Fruit fly (Drosophila melanogaster): ENCODE data around the gene Blos4.

The Blos4 gene

DNA sequence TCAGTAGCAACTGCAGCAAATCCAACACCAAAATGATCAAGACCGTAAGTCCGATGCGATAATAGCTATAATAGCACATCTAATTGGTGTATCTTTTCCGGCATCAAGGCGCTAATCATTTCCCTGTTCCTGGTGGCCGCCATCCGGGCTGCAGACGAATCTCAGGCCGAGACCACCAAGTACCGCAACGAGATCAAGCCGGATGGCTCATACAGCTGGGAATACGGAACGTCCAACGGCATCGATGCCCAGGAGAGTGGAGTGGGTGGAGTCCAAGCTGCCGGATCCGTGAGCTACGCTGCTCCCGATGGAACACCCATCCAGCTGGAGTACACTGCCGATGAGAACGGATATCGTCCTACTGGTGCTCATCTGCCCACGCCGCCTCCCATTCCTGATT lies 15.3 kb downstream of the Blos4 start, which contains the start of gene Cpr67Fb:
Gene Cpr67Fb (plus strand): TSS at position 15 of the 400 bp plus-strand sequence.
- TF ChIP-seq fd96Ca (GFP tag; IDR thresholded peaks at IDR 0.05) (no peak), rn (GFP tag; IDR thresholded peaks at IDR 0.05) (no peak), CG13204 (GFP tag; optimal IDR thresholded peaks at IDR 0.05) (no peak), CG15710 (tag; optimal IDR thresholded peaks at IDR 0.05) (no peak), D1 (tag; optimal IDR thresholded peaks at IDR 0.05) (no peak)

DNA sequence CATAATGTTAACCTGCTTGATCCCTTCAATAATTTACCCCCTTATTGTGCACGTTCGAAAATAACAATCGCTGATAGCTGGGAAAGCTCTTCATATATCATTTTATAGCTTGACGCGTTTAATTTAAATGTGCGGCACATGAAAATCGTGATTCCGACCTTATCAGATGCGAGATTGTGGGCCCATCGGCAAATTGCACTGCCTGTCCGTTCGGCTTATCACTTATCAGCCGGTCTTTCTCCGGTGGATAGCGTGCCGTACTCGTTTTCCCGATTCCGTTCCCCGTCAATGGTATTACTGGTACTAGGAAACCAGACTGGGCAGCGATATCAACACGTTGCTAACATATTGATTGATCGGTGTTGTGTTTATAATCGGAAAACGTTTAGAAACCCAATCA lies 18.0 kb downstream of the Blos4 start:
- no peak for TF ChIP-seq rn (GFP tag; IDR thresholded peaks at IDR 0.05)
- no peak for TF ChIP-seq CG15710 (tag; optimal IDR thresholded peaks at IDR 0.05)
- TF ChIP-seq Pif1B (GFP tag; optimal IDR thresholded peaks at IDR 0.05): no peak
- TF ChIP-seq CG8159 (tag; optimal IDR thresholded peaks at IDR 0.05): no peak
- no peak for TF ChIP-seq CG13204 (GFP tag; optimal IDR thresholded peaks at IDR 0.05)
- no peak for TF ChIP-seq CG14655 (GFP tag; optimal IDR thresholded peaks at IDR 0.05)
- no peak for TF ChIP-seq D1 (tag; optimal IDR thresholded peaks at IDR 0.05)
- TF ChIP-seq CG8301 (tag; optimal IDR thresholded peaks at IDR 0.05): no peak
- TF ChIP-seq Pif1A (GFP tag; optimal IDR thresholded peaks at IDR 0.05): no peak

DNA sequence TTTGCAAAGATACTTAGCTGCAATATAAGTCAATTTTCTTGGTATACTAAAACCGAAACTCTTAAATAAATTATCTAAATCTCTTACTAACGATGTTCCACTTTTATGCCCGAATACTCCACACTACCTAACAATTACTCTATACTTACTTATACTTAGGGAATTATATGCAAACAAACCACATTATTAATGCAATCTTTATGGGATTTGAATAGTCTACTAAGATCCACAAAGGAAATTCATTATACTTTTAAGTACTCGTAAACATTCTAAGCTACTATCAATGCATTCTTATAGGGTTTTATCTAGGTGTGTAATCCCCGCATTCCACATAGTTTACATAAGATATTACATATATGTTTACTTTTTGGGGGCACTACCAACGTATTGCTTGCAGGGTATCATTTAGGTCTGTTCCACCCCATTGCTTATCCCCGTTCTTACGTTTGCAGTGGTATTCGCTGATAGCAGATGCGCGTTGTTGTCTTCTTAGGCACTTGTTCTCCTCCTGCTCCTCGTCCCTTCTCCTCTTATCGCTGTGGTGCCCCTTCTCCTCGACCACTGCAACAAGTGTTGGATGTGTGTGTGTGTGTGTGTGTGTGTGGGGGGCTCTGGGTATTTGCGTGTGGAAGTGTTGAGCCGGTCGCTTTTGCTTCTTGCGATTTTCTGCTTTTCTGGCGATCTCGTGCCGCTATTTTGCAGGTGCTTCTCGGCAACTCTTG lies 18.8 kb downstream of the Blos4 start:
- TF ChIP-seq CG12605 (GFP tag; IDR thresholded peaks at IDR 0.05) (peak; percentile 43; the same call in 1 of the 2 replicates), gl (tag; optimal IDR thresholded peaks at IDR 0.05) (no peak), CG8301 (tag; optimal IDR thresholded peaks at IDR 0.05) (peak; percentile 43), Snoo (tag; optimal IDR thresholded peaks at IDR 0.05) (no peak), EcR (GFP tag; optimal IDR thresholded peaks at IDR 0.05) (peak; percentile 11), CG15710 (tag; optimal IDR thresholded peaks at IDR 0.05) (no peak), CG14655 (GFP tag; optimal IDR thresholded peaks at IDR 0.05) (peak; percentile 42), Ets98B (GFP tag; IDR thresholded peaks at IDR 0.05) (peak; percentile 53; the same call in 1 of the 2 replicates)

DNA sequence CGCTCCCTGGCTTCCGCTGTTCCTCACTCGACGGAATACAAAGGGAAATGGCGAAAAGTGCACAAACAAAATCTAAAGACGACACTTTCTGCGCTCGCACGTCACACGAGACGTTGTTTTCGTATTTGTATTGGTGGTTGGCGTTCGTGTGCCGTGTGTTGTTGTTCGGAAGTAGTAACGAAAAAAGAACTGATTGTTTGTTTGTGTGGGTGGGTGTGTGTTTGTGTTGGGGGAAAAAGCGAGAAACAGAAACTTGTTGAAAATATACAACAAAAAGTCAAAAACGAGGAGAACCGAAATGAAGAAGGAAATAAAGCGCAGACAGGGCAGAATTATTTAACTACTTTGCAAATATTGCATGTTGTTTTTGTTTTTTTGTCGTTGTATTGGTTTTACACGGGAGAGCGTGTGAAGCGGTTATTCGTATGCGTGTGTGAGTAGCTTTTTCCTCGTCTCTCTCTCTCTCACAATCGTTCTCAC lies 19.4 kb downstream of the Blos4 start:
- peak; percentile 37 for TF ChIP-seq gl (tag; optimal IDR thresholded peaks at IDR 0.05)
- TF ChIP-seq CG8159 (tag; optimal IDR thresholded peaks at IDR 0.05): peak; percentile 16
- TF ChIP-seq CG13204 (GFP tag; optimal IDR thresholded peaks at IDR 0.05): peak; percentile 14
- no peak for TF ChIP-seq CG14655 (GFP tag; optimal IDR thresholded peaks at IDR 0.05)

DNA sequence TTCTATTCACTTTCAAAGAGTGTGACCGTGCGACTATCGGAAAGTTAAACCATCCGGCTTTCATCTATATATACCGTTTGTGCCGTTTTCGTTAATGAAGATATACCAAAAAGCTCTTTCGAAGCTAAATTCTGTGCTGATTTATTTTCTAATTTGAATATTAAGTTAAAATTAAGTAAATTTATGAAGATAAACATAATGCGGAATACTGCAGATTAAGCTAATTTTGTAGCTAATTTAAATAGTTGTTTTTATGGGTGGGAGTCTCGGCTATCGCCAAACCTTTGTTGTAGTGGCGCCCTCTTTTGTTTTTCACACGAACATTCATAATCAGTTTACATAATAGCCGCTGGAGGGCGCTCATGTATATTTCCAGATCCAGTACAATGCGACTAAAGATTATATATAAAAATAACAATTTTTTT lies 20.2 kb downstream of the Blos4 start, which contains the start of gene Aps:
Gene Aps (minus strand): TSS at position 37 of the 425 bp plus-strand sequence.
- TF ChIP-seq CG4496 (GFP tag; IDR thresholded peaks at IDR 0.05) (peak; percentile 26; the same call in 1 of the 3 replicates), CG8159 (tag; optimal IDR thresholded peaks at IDR 0.05) (no peak), Pif1B (GFP tag; optimal IDR thresholded peaks at IDR 0.05) (peak; percentile 16)

DNA sequence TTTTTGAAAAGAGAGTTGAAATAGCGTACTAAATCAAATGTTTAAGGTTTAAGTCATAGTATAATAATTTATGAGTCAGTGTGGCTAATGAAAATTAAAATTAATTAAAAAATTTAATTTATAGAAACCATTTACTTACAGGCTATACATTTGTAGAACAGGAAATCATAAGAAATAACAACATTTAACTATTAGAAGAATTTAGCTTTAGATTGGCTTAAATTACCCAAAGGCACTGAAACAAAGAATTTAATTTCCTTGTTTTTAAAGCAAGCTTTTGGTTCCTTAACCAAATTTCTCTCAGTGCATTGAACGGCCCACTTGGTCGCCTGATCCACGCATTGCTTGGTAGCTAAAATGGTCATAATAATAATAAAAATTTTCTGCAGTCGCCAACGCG lies 24.6 kb downstream of the Blos4 start:
- TF ChIP-seq Ets98B (GFP tag; IDR thresholded peaks at IDR 0.05) (no peak), CG4496 (GFP tag; IDR thresholded peaks at IDR 0.05) (no peak), Snoo (tag; optimal IDR thresholded peaks at IDR 0.05) (peak; percentile 20), CG14655 (GFP tag; optimal IDR thresholded peaks at IDR 0.05) (peak; percentile 81), CG15710 (tag; optimal IDR thresholded peaks at IDR 0.05) (no peak), CG8301 (tag; optimal IDR thresholded peaks at IDR 0.05) (peak; percentile 56), CG9948 (tag; optimal IDR thresholded peaks at IDR 0.05) (peak; percentile 59), CG8159 (tag; optimal IDR thresholded peaks at IDR 0.05) (peak; percentile 5)

DNA sequence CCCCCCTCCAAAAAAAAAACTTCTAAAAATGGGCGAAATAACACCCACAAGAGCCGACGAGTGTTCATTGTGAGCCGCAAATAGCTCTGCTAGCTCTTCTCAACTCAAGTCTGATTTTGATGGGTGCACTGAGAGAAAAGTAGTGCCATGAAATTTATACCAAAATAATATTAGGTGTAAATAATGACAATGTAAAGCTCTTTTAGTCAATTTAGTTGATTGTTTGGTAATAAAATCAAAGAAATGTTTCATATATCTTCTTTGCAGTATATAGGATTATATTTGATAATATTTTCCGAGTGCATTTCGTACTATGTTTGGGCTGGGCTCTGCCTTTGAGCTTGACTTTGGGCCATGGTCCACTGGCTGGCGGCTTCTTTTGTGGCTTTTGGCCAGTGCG lies 25.9 kb downstream of the Blos4 start:
- TF ChIP-seq Ets98B (GFP tag; IDR thresholded peaks at IDR 0.05): peak; percentile 32; the same call in 1 of the 2 replicates
- TF ChIP-seq CG9948 (tag; optimal IDR thresholded peaks at IDR 0.05): peak; percentile 62
- no peak for TF ChIP-seq Pif1B (GFP tag; optimal IDR thresholded peaks at IDR 0.05)
- TF ChIP-seq D1 (tag; optimal IDR thresholded peaks at IDR 0.05): no peak
- TF ChIP-seq CG12605 (GFP tag; IDR thresholded peaks at IDR 0.05): no peak
- no peak for TF ChIP-seq fd96Ca (GFP tag; IDR thresholded peaks at IDR 0.05)
- TF ChIP-seq CG14655 (GFP tag; optimal IDR thresholded peaks at IDR 0.05): peak; percentile 63
- TF ChIP-seq Snoo (tag; optimal IDR thresholded peaks at IDR 0.05): no peak
- TF ChIP-seq Pif1A (GFP tag; optimal IDR thresholded peaks at IDR 0.05): no peak
- TF ChIP-seq gl (tag; optimal IDR thresholded peaks at IDR 0.05): peak; percentile 1
- no peak for TF ChIP-seq CG13204 (GFP tag; optimal IDR thresholded peaks at IDR 0.05)
- TF ChIP-seq CG32121 (GFP tag; IDR thresholded peaks at IDR 0.05): no peak
- peak; percentile 51 for TF ChIP-seq CG8301 (tag; optimal IDR thresholded peaks at IDR 0.05)
- no peak for TF ChIP-seq EcR (GFP tag; optimal IDR thresholded peaks at IDR 0.05)
- TF ChIP-seq CG15710 (tag; optimal IDR thresholded peaks at IDR 0.05): no peak
- TF ChIP-seq CG34367 (tag; optimal IDR thresholded peaks at IDR 0.05): no peak
- no peak for TF ChIP-seq rn (GFP tag; IDR thresholded peaks at IDR 0.05)
- peak; percentile 15; the same call in 1 of the 3 replicates for TF ChIP-seq CG4496 (GFP tag; IDR thresholded peaks at IDR 0.05)
- peak; percentile 63 for TF ChIP-seq CG17806 (tag; optimal IDR thresholded peaks at IDR 0.05)
- no peak for TF ChIP-seq CG10348 (GFP tag; IDR thresholded peaks at IDR 0.05)
- peak; percentile 63 for TF ChIP-seq CG8159 (tag; optimal IDR thresholded peaks at IDR 0.05)

Measured in whole organism, pupa.